Worm (Caenorhabditis elegans) whole organism, L1 larva: ENCODE data around the gene T27A1.2.

ENCODE experiments used
- C04F5.9 ChIP-seq: sonication (generic microtip); optimal IDR thresholded peaks from 2 replicates; lab custom pipeline; 2016; ENCODE audit warnings: missing genetic modification characterization, missing compliant biosample characterization
- C16A3.4 ChIP-seq: fragments of 150-350 bp; optimal IDR thresholded peaks from 2 replicates; lab custom pipeline; 2014; ENCODE audit warnings: missing biosample characterization, missing genetic modification characterization
- F16B12.6 ChIP-seq: fragments of 150-350 bp; optimal IDR thresholded peaks from 2 replicates; lab custom pipeline; 2014; ENCODE audit warnings: missing biosample characterization, missing genetic modification characterization
- aha-1 ChIP-seq: fragments of 150-350 bp; optimal IDR thresholded peaks from 2 replicates; lab custom pipeline; 2014; ENCODE audit warnings: missing biosample characterization, missing genetic modification characterization
- ama-1 ChIP-seq: fragments of 150-350 bp; optimal IDR thresholded peaks from 2 replicates; lab custom pipeline; 2014
- blmp-1 ChIP-seq: fragments of 150-350 bp; optimal IDR thresholded peaks from 2 replicates; lab custom pipeline; 2014; ENCODE audit warnings: missing biosample characterization, missing genetic modification characterization
- ceh-8 ChIP-seq: fragments of 200-800 bp; sonication (Bioruptor generic); optimal IDR thresholded peaks from 2 replicates; lab custom pipeline; 2018; ENCODE audit warnings: mild to moderate bottlenecking, missing genetic modification characterization, moderate library complexity, missing compliant biosample characterization
- ceh-82 ChIP-seq, 3 experiments: fragments of 150-350 bp in 1 of 3; sonication (generic microtip) in 2 of 3; optimal IDR thresholded peaks; 2 replicates each; lab custom pipeline; 2014 to 2017; ENCODE audit warnings: missing biosample characterization in 3 of 3, missing genetic modification characterization in 3 of 3
- ceh-88 ChIP-seq: fragments of 200-800 bp; sonication (Bioruptor generic); IDR thresholded peaks from 2 replicates; pipeline ENCODE4 v1.3.6; 2022; ENCODE audit warnings: missing genetic modification characterization, missing compliant biosample characterization
- dpl-1 ChIP-seq, 3 experiments: fragments of 150-350 bp in 2 of 3; sonication (generic microtip) in 1 of 3; optimal IDR thresholded peaks; 2 replicates each; lab custom pipeline; 2014 to 2017; ENCODE audit warnings: missing biosample characterization in 3 of 3, missing genetic modification characterization in 3 of 3, missing genetic modification reagents in 3 of 3
- dsc-1 ChIP-seq: sonication (generic microtip); optimal IDR thresholded peaks from 2 replicates; lab custom pipeline; 2016; ENCODE audit warnings: mild to moderate bottlenecking, missing genetic modification characterization, missing compliant biosample characterization
- egl-27 ChIP-seq, 2 experiments: fragments of 150-350 bp in 1 of 2; sonication (generic microtip); optimal IDR thresholded peaks; 3 replicates each; lab custom pipeline; 2017 to 2018; ENCODE audit warnings: missing biosample characterization in 2 of 2, missing genetic modification characterization in 2 of 2, missing genetic modification reagents in 2 of 2
- elt-2 ChIP-seq: sonication (generic microtip); optimal IDR thresholded peaks from 2 replicates; lab custom pipeline; 2016; ENCODE audit warnings: missing genetic modification characterization, mild to moderate bottlenecking, inconsistent platforms, missing compliant biosample characterization, missing genetic modification reagents
- elt-3 ChIP-seq, 6 experiments: fragments of 150-350 bp in 1 of 6; sonication (generic microtip); optimal IDR thresholded peaks; 2 replicates each; lab custom pipeline; 2017 to 2018; ENCODE audit warnings: missing biosample characterization in 6 of 6, missing genetic modification characterization in 6 of 6, inconsistent platforms in 1 of 6
- ets-5 ChIP-seq: fragments of 200-800 bp; sonication (Bioruptor generic); IDR thresholded peaks from 2 replicates; pipeline ENCODE4 v1.3.6; 2022; ENCODE audit warnings: missing genetic modification characterization, missing compliant biosample characterization
- fkh-10 ChIP-seq: sonication (generic microtip); optimal IDR thresholded peaks from 2 replicates; lab custom pipeline; 2017; ENCODE audit warnings: missing biosample characterization, missing genetic modification reagents, missing genetic modification characterization
- hlh-4 ChIP-seq: sonication (generic microtip); optimal IDR thresholded peaks from 2 replicates; lab custom pipeline; 2016; ENCODE audit warnings: mild to moderate bottlenecking, missing genetic modification characterization, missing compliant biosample characterization
- isw-1 ChIP-seq: fragments of 200-800 bp; sonication (Bioruptor generic); IDR thresholded peaks from 2 replicates; pipeline ENCODE4 v1.3.6; 2022; ENCODE audit warnings: missing genetic modification characterization, missing compliant biosample characterization
- lin-15B ChIP-seq: fragments of 150-350 bp; sonication (generic microtip); optimal IDR thresholded peaks from 3 replicates; lab custom pipeline; 2014; ENCODE audit warnings: missing biosample characterization, missing genetic modification characterization
- lin-35 ChIP-seq, 2 experiments: fragments of 150-350 bp; optimal IDR thresholded peaks; 2 replicates each; lab custom pipeline; 2014; ENCODE audit warnings: missing biosample characterization in 2 of 2, missing genetic modification characterization in 2 of 2, missing genetic modification reagents in 2 of 2
- lin-39 ChIP-seq: fragments of 150-350 bp; optimal IDR thresholded peaks from 2 replicates; lab custom pipeline; 2014; ENCODE audit warnings: missing biosample characterization, missing genetic modification reagents, missing genetic modification characterization
- lsy-2 ChIP-seq, 2 experiments: fragments of 150-350 bp; optimal IDR thresholded peaks; 2 replicates each; lab custom pipeline; 2014; ENCODE audit warnings: missing biosample characterization in 2 of 2, missing genetic modification characterization in 2 of 2
- mab-9 ChIP-seq: fragments of 200-800 bp; sonication (Bioruptor generic); IDR thresholded peaks from 2 replicates; pipeline ENCODE4 v1.3.6; 2022; ENCODE audit warnings: missing genetic modification reagents, missing genetic modification characterization, missing compliant biosample characterization
- mef-2 ChIP-seq: fragments of 150-350 bp; optimal IDR thresholded peaks from 2 replicates; lab custom pipeline; 2014; ENCODE audit warnings: missing biosample characterization, missing genetic modification characterization
- nhr-11 ChIP-seq: fragments of 150-350 bp; optimal IDR thresholded peaks from 2 replicates; lab custom pipeline; 2014; ENCODE audit warnings: missing biosample characterization, missing genetic modification characterization
- nhr-12 ChIP-seq: sonication (generic microtip); optimal IDR thresholded peaks from 2 replicates; lab custom pipeline; 2017; ENCODE audit warnings: missing biosample characterization, missing genetic modification characterization
- nhr-19 ChIP-seq: fragments of 200-800 bp; sonication (Bioruptor generic); conservative IDR thresholded peaks from 2 replicates; pipeline ENCODE4 v1.3.6; 2022; ENCODE audit warnings: missing genetic modification characterization, missing compliant biosample characterization
- nhr-20 ChIP-seq: sonication (generic microtip); optimal IDR thresholded peaks from 2 replicates; lab custom pipeline; 2016; ENCODE audit warnings: mild to moderate bottlenecking, missing genetic modification characterization, missing compliant biosample characterization
- nhr-237 ChIP-seq: fragments of 150-350 bp; optimal IDR thresholded peaks from 2 replicates; lab custom pipeline; 2014; ENCODE audit warnings: missing biosample characterization, missing genetic modification characterization
- nhr-71 ChIP-seq: sonication (generic microtip); optimal IDR thresholded peaks from 2 replicates; lab custom pipeline; 2016; ENCODE audit warnings: mild to moderate bottlenecking, missing genetic modification characterization, moderate library complexity, missing compliant biosample characterization
- nhr-77 ChIP-seq: fragments of 150-350 bp; optimal IDR thresholded peaks from 2 replicates; lab custom pipeline; 2014; ENCODE audit warnings: missing biosample characterization, missing genetic modification characterization
- nhr-85 ChIP-seq: sonication (generic microtip); peaks from one replicate; lab custom pipeline; 2016; ENCODE audit warnings: missing genetic modification characterization, inconsistent platforms, missing compliant biosample characterization
- pag-3 ChIP-seq: sonication (generic microtip); optimal IDR thresholded peaks from 2 replicates; lab custom pipeline; 2017; ENCODE audit warnings: missing genetic modification characterization, mild to moderate bottlenecking, missing compliant biosample characterization, antibody characterized with exemption, borderline replicate concordance; ENCODE audit not compliant: insufficient read depth
- pax-3 ChIP-seq: fragments of 200-800 bp; sonication (Bioruptor generic); optimal IDR thresholded peaks from 2 replicates; lab custom pipeline; 2018; ENCODE audit warnings: mild to moderate bottlenecking, missing genetic modification characterization, moderate library complexity, missing compliant biosample characterization
- skn-1 ChIP-seq: fragments of 150-350 bp; optimal IDR thresholded peaks from 2 replicates; lab custom pipeline; 2014; ENCODE audit warnings: missing biosample characterization, missing genetic modification characterization
- snpc-4 ChIP-seq: fragments of 150-350 bp; optimal IDR thresholded peaks from 2 replicates; lab custom pipeline; 2014; ENCODE audit warnings: missing biosample characterization, missing genetic modification characterization
- sox-4 ChIP-seq: sonication (generic microtip); optimal IDR thresholded peaks from 2 replicates; lab custom pipeline; 2016; ENCODE audit warnings: missing genetic modification characterization, missing compliant biosample characterization
- sptf-1 ChIP-seq: fragments of 150-350 bp; optimal IDR thresholded peaks from 2 replicates; lab custom pipeline; 2014; ENCODE audit warnings: missing biosample characterization, missing genetic modification characterization
- sup-37 ChIP-seq: fragments of 200-800 bp; sonication (Bioruptor generic); optimal IDR thresholded peaks from 2 replicates; lab custom pipeline; 2018; ENCODE audit warnings: mild to moderate bottlenecking, missing genetic modification characterization, missing compliant biosample characterization
- swsn-7 ChIP-seq: sonication (generic microtip); optimal IDR thresholded peaks from 2 replicates; lab custom pipeline; 2016; ENCODE audit warnings: missing genetic modification characterization, missing compliant biosample characterization
- tlp-1 ChIP-seq: fragments of 150-350 bp; optimal IDR thresholded peaks from 2 replicates; lab custom pipeline; 2014; ENCODE audit warnings: missing biosample characterization, missing genetic modification characterization
- unc-130 ChIP-seq: fragments of 150-350 bp; optimal IDR thresholded peaks from 2 replicates; lab custom pipeline; 2017; ENCODE audit warnings: missing biosample characterization, missing genetic modification characterization, inconsistent platforms
- unc-86 ChIP-seq: sonication (generic microtip); optimal IDR thresholded peaks from 2 replicates; lab custom pipeline; 2016; ENCODE audit warnings: missing genetic modification characterization, missing compliant biosample characterization
- vab-15 ChIP-seq: sonication (generic microtip); optimal IDR thresholded peaks from 2 replicates; lab custom pipeline; 2017; ENCODE audit warnings: missing genotype, mild to moderate bottlenecking, missing genetic modification characterization, missing compliant biosample characterization
- zip-4 ChIP-seq: fragments of 200-800 bp; sonication (Bioruptor generic); optimal IDR thresholded peaks from 2 replicates; lab custom pipeline; 2018; ENCODE audit warnings: mild to moderate bottlenecking, missing genetic modification characterization, moderate library complexity, missing compliant biosample characterization
- ztf-4 ChIP-seq: fragments of 150-350 bp; optimal IDR thresholded peaks from 2 replicates; lab custom pipeline; 2014; ENCODE audit warnings: missing biosample characterization, missing genetic modification characterization

The T27A1.2 gene

DNA sequence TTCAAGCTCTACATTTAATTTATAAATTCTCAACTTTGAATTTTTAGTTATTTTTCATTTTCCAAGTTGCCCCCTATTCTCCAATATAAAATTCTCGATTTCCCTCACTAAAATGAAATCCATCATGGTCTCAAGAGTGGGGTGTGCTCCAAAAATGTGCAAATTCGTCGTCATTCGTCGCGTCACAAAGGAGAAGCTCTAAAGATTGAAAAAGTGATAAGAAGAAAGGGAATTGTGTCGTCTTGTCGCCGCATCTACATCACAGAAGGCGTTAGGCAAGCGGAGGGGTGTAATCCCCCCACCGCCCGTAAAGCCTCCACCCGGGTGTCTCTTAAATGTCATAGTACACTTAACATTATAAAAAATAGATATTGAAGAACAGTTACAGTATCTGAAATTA, 24.7 kb downstream of the T27A1.2 start:
- TF ChIP-seq mab-9 (GFP tag; lab: Robert Waterston, UW), result peak; percentile 58; the same call in 1 of the 2 replicates
- TF ChIP-seq nhr-12 (tag; lab: Kevin White, UChicago), result no peak

DNA sequence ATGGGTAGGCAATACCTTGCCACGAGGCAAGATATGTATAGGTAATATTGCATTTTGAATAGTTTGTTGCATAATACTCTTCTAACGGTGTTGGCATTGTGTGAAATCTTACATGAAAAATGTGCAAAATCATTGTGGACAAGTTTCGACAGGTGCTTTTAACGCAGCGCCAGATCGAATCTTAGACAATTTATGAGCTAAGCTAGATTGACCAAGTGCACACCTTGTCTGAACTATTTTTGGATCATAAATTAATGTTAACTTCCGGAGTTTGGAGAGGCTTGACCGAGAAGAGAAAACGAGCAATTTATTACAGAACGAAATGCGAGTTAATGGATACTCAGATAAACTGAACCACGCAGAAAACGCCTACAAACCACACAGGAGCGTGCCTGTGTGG, 27.4 kb downstream of the T27A1.2 start, which contains the start of gene srh-105:
srh-105 (minus strand) TSS at position 101 of the 400 bp plus-strand sequence.
- TF ChIP-seq sup-37 (GFP tag; lab: Kevin White, UChicago), result no peak
- TF ChIP-seq tlp-1 (tag; lab: Kevin White, UChicago), result no peak
- no peak for TF ChIP-seq nhr-19 (GFP tag; lab: Robert Waterston, UW)

DNA sequence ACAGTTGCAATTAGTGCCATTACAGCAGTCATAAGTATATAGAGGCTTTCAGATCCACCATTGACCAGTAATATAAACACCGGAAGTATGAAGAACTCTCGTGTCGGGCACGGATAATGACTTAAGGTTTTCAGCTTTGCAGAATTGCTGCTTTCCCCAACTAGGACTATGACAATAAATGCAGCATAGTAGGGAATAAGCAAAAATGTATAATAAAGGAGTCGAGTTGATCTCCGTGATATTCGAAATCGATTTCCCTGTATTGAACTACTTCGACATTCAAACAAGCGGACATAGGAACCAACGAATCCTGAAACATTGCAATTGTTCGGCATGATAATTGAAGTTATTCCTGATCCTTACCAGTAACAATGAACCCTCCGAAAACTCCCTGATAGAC, 28.1 kb downstream of the T27A1.2 start:
- no peak for TF ChIP-seq lin-15B
- no peak for TF ChIP-seq egl-27 (tag; optimal IDR thresholded peaks at IDR 0.05; lab: Kevin White, UChicago)
- TF ChIP-seq snpc-4 (tag; lab: Kevin White, UChicago), result no peak
- TF ChIP-seq ceh-8 (GFP tag; lab: Kevin White, UChicago), result no peak
- TF ChIP-seq ztf-4 (tag; lab: Kevin White, UChicago), result no peak
- no peak for TF ChIP-seq ama-1 (lab: Kevin White, UChicago)
- no peak for TF ChIP-seq ceh-88 (GFP tag; lab: Robert Waterston, UW)
- TF ChIP-seq elt-2 (tag; lab: Kevin White, UChicago), result no peak
- TF ChIP-seq nhr-77 (tag; lab: Kevin White, UChicago), result no peak
- TF ChIP-seq pag-3 (tag; lab: Kevin White, UChicago), result no peak
- no peak for TF ChIP-seq isw-1 (GFP tag; lab: Robert Waterston, UW)
- no peak for TF ChIP-seq lin-35 (GFP tag; optimal IDR thresholded peaks at IDR 0.05; lab: Kevin White, UChicago)
- TF ChIP-seq fkh-10 (GFP tag; lab: Kevin White, UChicago), result no peak
- no peak for TF ChIP-seq nhr-71 (tag; lab: Kevin White, UChicago)
- TF ChIP-seq unc-130 (tag; lab: Kevin White, UChicago), result no peak
- TF ChIP-seq lin-39 (tag; lab: Kevin White, UChicago), result no peak
- no peak for TF ChIP-seq zip-4 (GFP tag; lab: Kevin White, UChicago)

DNA sequence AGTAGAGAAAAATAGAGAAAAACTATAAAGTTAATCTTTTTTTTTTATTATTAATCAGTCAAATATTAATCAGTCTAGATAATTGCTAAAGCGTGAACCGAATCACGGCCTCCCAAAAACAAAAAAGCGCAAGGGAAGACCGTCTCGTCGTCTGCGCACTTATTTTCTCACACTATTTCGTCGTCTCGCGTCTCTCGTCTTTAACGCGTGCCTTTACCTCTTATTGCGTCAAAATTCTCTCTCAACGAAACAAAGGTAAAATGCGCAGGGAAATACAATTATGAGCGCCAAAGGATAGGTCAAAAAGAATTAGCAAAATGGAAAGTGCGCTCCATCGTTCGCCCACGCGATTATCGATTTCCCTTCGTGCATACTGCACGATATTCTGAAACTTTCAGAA, 30.6 kb downstream of the T27A1.2 start:
- TF ChIP-seq F16B12.6 (tag; lab: Kevin White, UChicago) (no peak), nhr-237 (tag; lab: Kevin White, UChicago) (no peak), dsc-1 (peak; percentile 73), blmp-1 (tag; lab: Kevin White, UChicago) (peak; percentile 9), hlh-4 (tag; lab: Kevin White, UChicago) (no peak), mef-2 (tag; lab: Kevin White, UChicago) (no peak), nhr-71 (tag; lab: Kevin White, UChicago) (peak; percentile 83), lsy-2 (tag; optimal IDR thresholded peaks at IDR 0.05; lab: Kevin White, UChicago) (peak; percentile 64 to 75), nhr-11 (tag; lab: Kevin White, UChicago) (peak; percentile 44), unc-86 (tag; lab: Kevin White, UChicago) (peak; percentile 64), skn-1 (tag; lab: Kevin White, UChicago) (peak; percentile 5), sptf-1 (tag; lab: Kevin White, UChicago) (no peak), ets-5 (no peak), dpl-1 (GFP tag; optimal IDR thresholded peaks at IDR 0.05; lab: Kevin White, UChicago) (peak; percentile 55 to 72 (median 66)), swsn-7 (peak; percentile 70), fkh-10 (GFP tag; lab: Kevin White, UChicago) (peak; percentile 6), ztf-4 (tag; lab: Kevin White, UChicago) (peak; percentile 19), nhr-85 (peak; percentile 90), sox-4 (tag; lab: Kevin White, UChicago) (peak; percentile 45), nhr-20 (tag; lab: Kevin White, UChicago) (peak; percentile 76), unc-130 (tag; lab: Kevin White, UChicago) (no peak), lin-35 (GFP tag; optimal IDR thresholded peaks at IDR 0.05; lab: Kevin White, UChicago) (peak; percentile 64 to 84), vab-15 (tag; lab: Kevin White, UChicago) (no peak), C04F5.9 (tag; lab: Kevin White, UChicago) (peak; percentile 42), C16A3.4 (tag; lab: Kevin White, UChicago) (no peak), aha-1 (no peak), ceh-82 (tag; optimal IDR thresholded peaks at IDR 0.05; lab: Kevin White, UChicago) (peak; percentile 18 to 68 (median 53)), lin-39 (tag; lab: Kevin White, UChicago) (peak; percentile 46), sup-37 (GFP tag; lab: Kevin White, UChicago) (peak; percentile 47), egl-27 (tag; optimal IDR thresholded peaks at IDR 0.05; lab: Kevin White, UChicago) (no peak), pax-3 (tag; lab: Kevin White, UChicago) (peak; percentile 54), elt-3 (tag; optimal IDR thresholded peaks at IDR 0.05; lab: Kevin White, UChicago) (no peak)
